Fruit fly (Drosophila melanogaster) whole organism, pupa: Measurements from ENCODE around the gene CG31955.

Source experiments
- CG10348 ChIP-seq: fragments of 200-800 bp; sonication (Bioruptor generic); IDR thresholded peaks from 2 replicates; pipeline ENCODE4 v1.3.6; 2022; ENCODE audit warnings: missing biosample characterization, missing genetic modification characterization
- CG12605 ChIP-seq: fragments of 200-800 bp; sonication (Bioruptor generic); IDR thresholded peaks from 2 replicates; pipeline ENCODE4 v1.3.6; 2022; ENCODE audit warnings: missing biosample characterization, missing genetic modification characterization
- CG32121 ChIP-seq: fragments of 200-800 bp; sonication (Bioruptor generic); IDR thresholded peaks from 2 replicates; pipeline ENCODE4 v1.3.6; 2022; ENCODE audit warnings: missing biosample characterization, missing genetic modification characterization
- CG4496 ChIP-seq: fragments of 200-800 bp; sonication (Bioruptor generic); IDR thresholded peaks from 3 replicates; pipeline ENCODE4 v1.3.6; 2022; ENCODE audit warnings: missing biosample characterization, missing genetic modification characterization
- CG9948 ChIP-seq: fragments of 200-800 bp; sonication (Bioruptor generic); optimal IDR thresholded peaks from 2 replicates; lab custom pipeline; 2018; ENCODE audit warnings: missing biosample characterization, mild to moderate bottlenecking, missing genetic modification characterization, moderate library complexity
- D1 ChIP-seq: fragments of 200-800 bp; sonication (Bioruptor generic); optimal IDR thresholded peaks from 2 replicates; lab custom pipeline; 2018; ENCODE audit warnings: missing biosample characterization, mild to moderate bottlenecking, missing genetic modification characterization, moderate library complexity
- EcR ChIP-seq: fragments of 200-800 bp; sonication (Bioruptor generic); optimal IDR thresholded peaks from 3 replicates; lab custom pipeline; 2019; ENCODE audit warnings: missing biosample characterization, missing genetic modification characterization, mild to moderate bottlenecking, moderate library complexity, missing genetic modification reagents
- Ets98B ChIP-seq: fragments of 200-800 bp; sonication (Bioruptor generic); IDR thresholded peaks from 2 replicates; pipeline ENCODE4 v1.3.6; 2022; ENCODE audit warnings: missing biosample characterization, missing genetic modification characterization
- Snoo ChIP-seq: fragments of 200-800 bp; sonication (Bioruptor generic); optimal IDR thresholded peaks from 3 replicates; lab custom pipeline; 2017; ENCODE audit warnings: missing biosample characterization, mild to moderate bottlenecking, missing genetic modification characterization, inconsistent platforms
- fd96Ca ChIP-seq: fragments of 200-800 bp; sonication (Bioruptor generic); IDR thresholded peaks from 3 replicates; pipeline ENCODE4 v1.3.6; 2022; ENCODE audit warnings: missing biosample characterization, missing genetic modification characterization

dm6 chr2L:3693082-3693481 is 19.8 kb downstream of the CG31955 start, which contains the start of gene CG3513:
- no peak for TF ChIP-seq CG4496 (GFP tag; lab: Robert Waterston, UW)
- no peak for TF ChIP-seq D1 (tag; lab: Kevin White, UChicago)
- no peak for TF ChIP-seq CG12605 (GFP tag; lab: Robert Waterston, UW)
- no peak for TF ChIP-seq CG32121 (GFP tag; lab: Robert Waterston, UW)
- TF ChIP-seq Ets98B (GFP tag; lab: Robert Waterston, UW) = no peak
- no peak for TF ChIP-seq CG10348 (GFP tag; lab: Robert Waterston, UW)
- no peak for TF ChIP-seq Snoo (tag; lab: Kevin White, UChicago)
- no peak for TF ChIP-seq CG9948 (tag; lab: Kevin White, UChicago)
- TF ChIP-seq EcR (GFP tag; lab: Kevin White, UChicago) = no peak
- TF ChIP-seq fd96Ca (GFP tag; lab: Robert Waterston, UW) = no peak
